Worm (Caenorhabditis elegans) whole organism, mixed stage, embryonic: Measurements from ENCODE around the gene srg-60.

Source experiments
- M03D4.4 ChIP-seq: sonication (generic microtip); optimal IDR thresholded peaks from 2 replicates; lab custom pipeline; 2017; ENCODE audit warnings: mild to moderate bottlenecking, missing genetic modification characterization, missing compliant biosample characterization
- bed-3 ChIP-seq: fragments of 200-800 bp; sonication (Bioruptor generic); optimal IDR thresholded peaks from 3 replicates; lab custom pipeline; 2018; ENCODE audit warnings: mild to moderate bottlenecking, missing genetic modification characterization, moderate library complexity, missing compliant biosample characterization
- ceh-83 ChIP-seq: fragments of 200-800 bp; sonication (Bioruptor generic); optimal IDR thresholded peaks from 2 replicates; lab custom pipeline; 2018; ENCODE audit warnings: mild to moderate bottlenecking, missing genetic modification characterization, missing compliant biosample characterization
- lin-13 ChIP-seq: fragments of 150-350 bp; optimal IDR thresholded peaks from 2 replicates; lab custom pipeline; 2014; ENCODE audit warnings: missing biosample characterization, missing genetic modification characterization
- snpc-4 ChIP-seq: fragments of 150-350 bp; optimal IDR thresholded peaks from 2 replicates; lab custom pipeline; 2014; ENCODE audit warnings: missing biosample characterization, missing genetic modification characterization

DNA sequence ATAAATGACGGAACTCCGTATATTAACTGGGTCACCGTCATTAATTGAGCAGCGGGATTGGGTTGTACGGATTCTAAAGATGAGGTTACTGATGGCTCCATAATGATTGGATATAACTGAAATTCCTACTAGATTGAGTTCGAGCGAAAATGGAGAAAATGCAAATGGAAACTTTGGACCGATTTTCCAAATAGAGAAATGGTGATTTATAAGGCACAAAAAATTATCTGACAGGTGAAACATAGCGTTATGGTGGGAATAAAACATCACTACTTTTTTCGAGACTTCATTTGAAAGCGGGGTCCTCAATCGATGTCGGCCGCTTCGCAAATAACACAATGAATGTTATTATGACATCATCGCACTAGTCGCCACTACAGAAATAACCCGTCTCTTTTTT lies at the start of gene srg-60:
- TF ChIP-seq lin-13 (no peak), bed-3 (GFP tag; lab: Kevin White, UChicago) (no peak), snpc-4 (tag; lab: Kevin White, UChicago) (no peak), ceh-83 (no peak), M03D4.4 (no peak)
